Worm (Caenorhabditis elegans) whole organism, L4 larva: ENCODE data around the gene C15B12.8.

Source experiments
- D1046.2 ChIP-seq: fragments of 200-800 bp; sonication (Bioruptor generic); IDR thresholded peaks from 2 replicates; pipeline ENCODE4 v1.3.6; 2022; ENCODE audit warnings: missing genetic modification characterization, missing compliant biosample characterization
- F44E2.7 ChIP-seq: fragments of 200-800 bp; sonication (Bioruptor generic); IDR thresholded peaks from 2 replicates; pipeline ENCODE4 v2.1.2; 2022; ENCODE audit warnings: missing genetic modification characterization, missing compliant biosample characterization
- T26A8.4 ChIP-seq: fragments of 200-800 bp; sonication (Bioruptor generic); IDR thresholded peaks from 2 replicates; pipeline ENCODE4 v1.3.6; 2022; ENCODE audit warnings: missing genetic modification characterization, missing compliant biosample characterization
- Y105C5A.15 ChIP-seq: fragments of 200-800 bp; sonication (Bioruptor generic); IDR thresholded peaks from 2 replicates; pipeline ENCODE4 v1.3.6; 2022; ENCODE audit warnings: missing genetic modification characterization, missing compliant biosample characterization
- Y5F2A.4 ChIP-seq: fragments of 200-800 bp; sonication (Bioruptor generic); optimal IDR thresholded peaks from 2 replicates; lab custom pipeline; 2018; ENCODE audit warnings: mild to moderate bottlenecking, missing genetic modification characterization, missing compliant biosample characterization
- Y75B8A.6 ChIP-seq: fragments of 200-800 bp; sonication (Bioruptor generic); IDR thresholded peaks from 2 replicates; pipeline ENCODE4 v1.3.6; 2022; ENCODE audit warnings: missing genetic modification reagents, missing genetic modification characterization, missing compliant biosample characterization
- aly-2 ChIP-seq: sonication (generic microtip); optimal IDR thresholded peaks from 2 replicates; lab custom pipeline; 2018; ENCODE audit warnings: missing biosample characterization, missing genetic modification characterization
- ama-1 ChIP-seq: fragments of 150-350 bp; optimal IDR thresholded peaks from 2 replicates; lab custom pipeline; 2014; ENCODE audit warnings: inconsistent platforms, mixed read lengths
- ceh-20 ChIP-seq: fragments of 200-800 bp; sonication (Bioruptor generic); IDR thresholded peaks from 2 replicates; pipeline ENCODE4 v1.3.6; 2022; ENCODE audit warnings: missing genetic modification reagents, missing genetic modification characterization, missing compliant biosample characterization
- ceh-82 ChIP-seq: sonication (generic microtip); optimal IDR thresholded peaks from 2 replicates; lab custom pipeline; 2017; ENCODE audit warnings: missing biosample characterization, missing genetic modification characterization
- ces-1 ChIP-seq: fragments of 150-350 bp; sonication (generic microtip); optimal IDR thresholded peaks from 4 replicates; lab custom pipeline; 2014; ENCODE audit warnings: missing biosample characterization, missing genetic modification reagents, missing genetic modification characterization
- cey-2 ChIP-seq: sonication (generic microtip); optimal IDR thresholded peaks from 3 replicates; lab custom pipeline; 2017; ENCODE audit warnings: missing genetic modification characterization, mild to moderate bottlenecking, missing compliant biosample characterization, antibody characterized with exemption, borderline replicate concordance; ENCODE audit not compliant: insufficient read depth
- ctbp-1 ChIP-seq: fragments of 200-800 bp; sonication (Bioruptor generic); IDR thresholded peaks from 2 replicates; pipeline ENCODE4 v1.3.6; 2022; ENCODE audit warnings: missing genetic modification reagents, missing genetic modification characterization, missing compliant biosample characterization
- daf-16 ChIP-seq, 3 experiments: sonication (generic microtip); optimal IDR thresholded peaks; 2 replicates each; lab custom pipeline; 2016 to 2017; ENCODE audit warnings: missing genetic modification characterization in 3 of 3, missing genetic modification reagents in 3 of 3, mild to moderate bottlenecking in 2 of 3, missing compliant biosample characterization in 2 of 3, missing biosample characterization in 1 of 3, moderate library complexity in 1 of 3
- dmd-6 ChIP-seq: fragments of 200-800 bp; sonication (Bioruptor generic); IDR thresholded peaks from 2 replicates; pipeline ENCODE4 v1.3.6; 2022; ENCODE audit warnings: missing genetic modification reagents, missing genetic modification characterization, missing compliant biosample characterization
- dpl-1 ChIP-seq: fragments of 150-350 bp; optimal IDR thresholded peaks from 2 replicates; lab custom pipeline; 2014; ENCODE audit warnings: missing biosample characterization, missing genetic modification reagents, missing genetic modification characterization
- dve-1 ChIP-seq: sonication (generic microtip); optimal IDR thresholded peaks from 2 replicates; lab custom pipeline; 2017; ENCODE audit warnings: antibody characterized with exemption, mild to moderate bottlenecking, missing genetic modification characterization, missing compliant biosample characterization; ENCODE audit not compliant: insufficient read depth
- egl-43 ChIP-seq: fragments of 200-800 bp; sonication (Bioruptor generic); IDR thresholded peaks from 2 replicates; pipeline ENCODE4 v1.3.6; 2022; ENCODE audit warnings: missing genetic modification reagents, missing genetic modification characterization, missing compliant biosample characterization
- gei-8 ChIP-seq: fragments of 200-800 bp; sonication (Bioruptor generic); optimal IDR thresholded peaks from 2 replicates; lab custom pipeline; 2018; ENCODE audit warnings: mild to moderate bottlenecking, missing genetic modification characterization, missing compliant biosample characterization
- hlh-11 ChIP-seq: fragments of 200-800 bp; sonication (Bioruptor generic); optimal IDR thresholded peaks from 2 replicates; lab custom pipeline; 2018; ENCODE audit warnings: mild to moderate bottlenecking, missing genetic modification characterization, missing compliant biosample characterization
- hlh-30 ChIP-seq: sonication (generic microtip); optimal IDR thresholded peaks from 2 replicates; lab custom pipeline; 2017; ENCODE audit warnings: antibody characterized with exemption, mild to moderate bottlenecking, missing genetic modification characterization, missing compliant biosample characterization; ENCODE audit not compliant: insufficient read depth
- lim-7 ChIP-seq: fragments of 200-800 bp; sonication (Bioruptor generic); IDR thresholded peaks from 2 replicates; pipeline ENCODE4 v1.3.6; 2022; ENCODE audit warnings: missing genetic modification characterization, missing compliant biosample characterization
- lin-29 ChIP-seq: fragments of 200-800 bp; sonication (Bioruptor generic); IDR thresholded peaks from 2 replicates; pipeline ENCODE4 v1.3.6; 2022; ENCODE audit warnings: missing genetic modification reagents, missing genetic modification characterization, missing compliant biosample characterization
- mdl-1 ChIP-seq, 2 experiments: fragments of 150-350 bp in 1 of 2; sonication (generic microtip) in 1 of 2; optimal IDR thresholded peaks; 2 replicates each; lab custom pipeline; 2014 to 2017; ENCODE audit warnings: missing biosample characterization in 2 of 2, missing genetic modification characterization in 2 of 2
- mdt-29 ChIP-seq: fragments of 200-800 bp; sonication (Bioruptor generic); IDR thresholded peaks from 2 replicates; pipeline ENCODE4 v1.3.6; 2022; ENCODE audit warnings: missing genetic modification reagents, missing genetic modification characterization, missing compliant biosample characterization
- mes-2 ChIP-seq: sonication (generic microtip); optimal IDR thresholded peaks from 2 replicates; lab custom pipeline; 2016; ENCODE audit warnings: missing genotype, mild to moderate bottlenecking, missing genetic modification characterization, missing compliant biosample characterization; ENCODE audit not compliant: poor library complexity, severe bottlenecking
- nhr-102 ChIP-seq: sonication (generic microtip); optimal IDR thresholded peaks from 2 replicates; lab custom pipeline; 2016; ENCODE audit warnings: mild to moderate bottlenecking, missing genetic modification characterization, moderate library complexity, missing compliant biosample characterization
- nhr-11 ChIP-seq: fragments of 150-350 bp; optimal IDR thresholded peaks from 2 replicates; lab custom pipeline; 2014; ENCODE audit warnings: missing biosample characterization, missing genetic modification characterization
- nhr-25 ChIP-seq: sonication (generic microtip); optimal IDR thresholded peaks from 2 replicates; lab custom pipeline; 2017; ENCODE audit warnings: missing genetic modification characterization, mild to moderate bottlenecking, missing compliant biosample characterization, antibody characterized with exemption, moderate library complexity, borderline replicate concordance; ENCODE audit not compliant: insufficient read depth
- nhr-28 ChIP-seq: fragments of 150-350 bp; optimal IDR thresholded peaks from 2 replicates; lab custom pipeline; 2014; ENCODE audit warnings: missing biosample characterization, missing genetic modification characterization
- nhr-6 ChIP-seq: fragments of 150-350 bp; optimal IDR thresholded peaks from 2 replicates; lab custom pipeline; 2014; ENCODE audit warnings: missing biosample characterization, missing genetic modification characterization
- nhr-76 ChIP-seq: fragments of 150-350 bp; optimal IDR thresholded peaks from 2 replicates; lab custom pipeline; 2014; ENCODE audit warnings: missing biosample characterization, missing genetic modification characterization
- nhr-77 ChIP-seq: fragments of 150-350 bp; optimal IDR thresholded peaks from 2 replicates; lab custom pipeline; 2014; ENCODE audit warnings: missing biosample characterization, missing genetic modification characterization
- pha-4 ChIP-seq, 2 experiments: fragments of 150-350 bp in 1 of 2; fragments of 200-800 bp in 1 of 2; sonication (Bioruptor generic) in 1 of 2; IDR thresholded peaks in 1 of 2; optimal IDR thresholded peaks in 1 of 2; 2 replicates each; pipeline versions ENCODE4 v1.3.6 to Lab custom; 2014 to 2022; ENCODE audit warnings: missing genetic modification characterization in 2 of 2, missing genetic modification reagents in 2 of 2, missing biosample characterization in 1 of 2, missing compliant biosample characterization in 1 of 2
- rbr-2 ChIP-seq: sonication (generic microtip); optimal IDR thresholded peaks from 2 replicates; lab custom pipeline; 2016; ENCODE audit warnings: missing genotype, missing genetic modification characterization, missing compliant biosample characterization
- sdz-12 ChIP-seq: fragments of 200-800 bp; sonication (Bioruptor generic); optimal IDR thresholded peaks from 2 replicates; lab custom pipeline; 2018; ENCODE audit warnings: mild to moderate bottlenecking, missing genetic modification characterization, missing compliant biosample characterization
- skn-1 ChIP-seq: fragments of 150-350 bp; optimal IDR thresholded peaks from 2 replicates; lab custom pipeline; 2014; ENCODE audit warnings: missing biosample characterization, missing genetic modification characterization
- snpc-4 ChIP-seq: fragments of 150-350 bp; optimal IDR thresholded peaks from 2 replicates; lab custom pipeline; 2014; ENCODE audit warnings: missing biosample characterization, missing genetic modification characterization
- spr-3 ChIP-seq: fragments of 200-800 bp; sonication (Bioruptor generic); optimal IDR thresholded peaks from 2 replicates; lab custom pipeline; 2018; ENCODE audit warnings: mild to moderate bottlenecking, missing genetic modification characterization, missing compliant biosample characterization
- tra-1 ChIP-seq: fragments of 200-800 bp; sonication (Bioruptor generic); IDR thresholded peaks from 2 replicates; pipeline ENCODE4 v1.3.6; 2022; ENCODE audit warnings: missing genetic modification reagents, missing genetic modification characterization, missing compliant biosample characterization
- unc-130 ChIP-seq: sonication (generic microtip); optimal IDR thresholded peaks from 2 replicates; lab custom pipeline; 2016; ENCODE audit warnings: missing genetic modification reagents, missing genetic modification characterization, missing compliant biosample characterization
- unc-39 ChIP-seq: sonication (generic microtip); optimal IDR thresholded peaks from 2 replicates; lab custom pipeline; 2017; ENCODE audit warnings: missing biosample characterization, missing genetic modification characterization
- unc-62 ChIP-seq, 3 experiments: fragments of 150-350 bp in 1 of 3; sonication (generic microtip); optimal IDR thresholded peaks in 2 of 3; peaks in 1 of 3; 1 replicate in 1 of 3; 2 replicates in 2 of 3; lab custom pipeline; 2014 to 2017; ENCODE audit warnings: missing biosample characterization in 3 of 3, missing genetic modification characterization in 3 of 3, missing genetic modification reagents in 3 of 3, missing genotype in 1 of 3
- zag-1 ChIP-seq: fragments of 150-350 bp; optimal IDR thresholded peaks from 2 replicates; lab custom pipeline; 2014; ENCODE audit warnings: missing biosample characterization, missing genetic modification characterization
- zfp-2 ChIP-seq: sonication (generic microtip); optimal IDR thresholded peaks from 2 replicates; lab custom pipeline; 2016; ENCODE audit warnings: mild to moderate bottlenecking, missing genetic modification characterization, missing compliant biosample characterization
- zip-2 ChIP-seq: fragments of 150-350 bp; optimal IDR thresholded peaks from 2 replicates; lab custom pipeline; 2014; ENCODE audit warnings: missing biosample characterization, missing genetic modification characterization

C15B12.8 gene

ce11 chrX:6511985-6512384 lies 37.9 kb downstream of the C15B12.8 start, which contains the start of gene ttr-35:
ttr-35 (plus strand) TSS chrX:6512285.
- no peak for TF ChIP-seq tra-1
- TF ChIP-seq D1046.2 (GFP tag; lab: Robert Waterston, UW): no peak

- no peak for TF ChIP-seq dpl-1 (GFP tag; lab: Kevin White, UChicago)
- TF ChIP-seq lim-7 (GFP tag; lab: Robert Waterston, UW): no peak
- peak; percentile 74 for TF ChIP-seq dve-1 (tag; lab: Kevin White, UChicago)
- TF ChIP-seq daf-16 (GFP tag; optimal IDR thresholded peaks at IDR 0.05; lab: Kevin White, UChicago): peak in 1 of 2 experiments; percentile 6
- TF ChIP-seq daf-16 (tag; optimal IDR thresholded peaks at IDR 0.05; lab: Kevin White, UChicago): peak; percentile 84
- TF ChIP-seq ctbp-1 (GFP tag; lab: Robert Waterston, UW): no peak
- peak; percentile 43 for TF ChIP-seq hlh-11 (tag; lab: Kevin White, UChicago)
- peak; percentile 50 for TF ChIP-seq dmd-6 (GFP tag; lab: Robert Waterston, UW)
- no peak for TF ChIP-seq unc-62 (GFP tag; optimal IDR thresholded peaks at IDR 0.05 in 1 of 2; lab: Kevin White, UChicago)
- no peak for TF ChIP-seq unc-62 (tag; optimal IDR thresholded peaks at IDR 0.05; lab: Kevin White, UChicago)
- no peak for TF ChIP-seq nhr-28
Observed at ce11 chrX:6514466-6514865, 40.4 kb downstream of the C15B12.8 start.

- TF ChIP-seq ces-1: no peak
- TF ChIP-seq mdl-1 (tag; optimal IDR thresholded peaks at IDR 0.05; lab: Kevin White, UChicago): peak in 1 of 2 experiments; percentile 22
- no peak for TF ChIP-seq egl-43 (GFP tag; lab: Robert Waterston, UW)
- TF ChIP-seq nhr-102 (tag; lab: Kevin White, UChicago): no peak
- no peak for TF ChIP-seq pha-4 (GFP tag; IDR thresholded peaks at IDR 0.05; lab: Robert Waterston, UW)
- TF ChIP-seq pha-4 (tag; optimal IDR thresholded peaks at IDR 0.05; lab: Kevin White, UChicago): no peak
- TF ChIP-seq zip-2 (tag; lab: Kevin White, UChicago): no peak
- TF ChIP-seq zag-1 (tag; lab: Kevin White, UChicago): no peak
- TF ChIP-seq aly-2 (tag; lab: Kevin White, UChicago): no peak
- no peak for TF ChIP-seq cey-2 (tag; lab: Kevin White, UChicago)
- peak; percentile 76 for TF ChIP-seq hlh-30 (tag; lab: Kevin White, UChicago)
- TF ChIP-seq ctbp-1 (GFP tag; lab: Robert Waterston, UW): no peak
- no peak for TF ChIP-seq ceh-20 (GFP tag; lab: Robert Waterston, UW)
- TF ChIP-seq unc-130: no peak
- TF ChIP-seq rbr-2 (tag; lab: Kevin White, UChicago): no peak
- peak; percentile 10 for TF ChIP-seq nhr-25
- TF ChIP-seq mes-2 (tag; lab: Kevin White, UChicago): no peak
- no peak for TF ChIP-seq skn-1 (tag; lab: Kevin White, UChicago)
- no peak for TF ChIP-seq gei-8 (GFP tag; lab: Kevin White, UChicago)
- TF ChIP-seq lin-29 (GFP tag; lab: Robert Waterston, UW): no peak
- TF ChIP-seq ceh-82: no peak
- TF ChIP-seq nhr-6 (tag; lab: Kevin White, UChicago): no peak
- TF ChIP-seq Y75B8A.6 (GFP tag; lab: Robert Waterston, UW): no peak
- no peak for TF ChIP-seq zfp-2 (tag; lab: Kevin White, UChicago)
- TF ChIP-seq dpl-1 (GFP tag; lab: Kevin White, UChicago): no peak
- TF ChIP-seq nhr-11 (tag; lab: Kevin White, UChicago): no peak
- no peak for TF ChIP-seq spr-3 (GFP tag; lab: Kevin White, UChicago)
- no peak for TF ChIP-seq Y105C5A.15 (GFP tag; lab: Robert Waterston, UW)
- TF ChIP-seq ama-1 (lab: Kevin White, UChicago): no peak
- TF ChIP-seq nhr-28: peak; percentile 1
- peak; percentile 50 for TF ChIP-seq hlh-11 (tag; lab: Kevin White, UChicago)
- no peak for TF ChIP-seq nhr-76
- TF ChIP-seq Y5F2A.4 (GFP tag; lab: Kevin White, UChicago): no peak
- TF ChIP-seq F44E2.7 (GFP tag; lab: Robert Waterston, UW): no peak
- TF ChIP-seq T26A8.4 (GFP tag; lab: Robert Waterston, UW): no peak
- no peak for TF ChIP-seq nhr-77 (tag; lab: Kevin White, UChicago)
- no peak for TF ChIP-seq snpc-4 (tag; lab: Kevin White, UChicago)
- TF ChIP-seq mdt-29 (GFP tag; lab: Robert Waterston, UW): no peak
- TF ChIP-seq sdz-12 (GFP tag; lab: Kevin White, UChicago): no peak
- no peak for TF ChIP-seq unc-39 (tag; lab: Kevin White, UChicago)
Observed at ce11 chrX:6515267-6515666, 41.2 kb downstream of the C15B12.8 start.
